Worm (Caenorhabditis elegans) whole organism, late embryonic: ENCODE data around the gene pmp-2.

Source experiments
- ceh-18 ChIP-seq: sonication (generic microtip); optimal IDR thresholded peaks from 2 replicates; lab custom pipeline; 2016; ENCODE audit warnings: missing genetic modification characterization, missing compliant biosample characterization
- nhr-11 ChIP-seq: fragments of 150-350 bp; optimal IDR thresholded peaks from 2 replicates; lab custom pipeline; 2014; ENCODE audit warnings: missing biosample characterization, missing genetic modification characterization
- ref-2 ChIP-seq: sonication (generic microtip); optimal IDR thresholded peaks from 2 replicates; lab custom pipeline; 2016; ENCODE audit warnings: missing genetic modification characterization, missing compliant biosample characterization
- zip-5 ChIP-seq: sonication (generic microtip); optimal IDR thresholded peaks from 2 replicates; lab custom pipeline; 2016; ENCODE audit warnings: missing genetic modification characterization, missing compliant biosample characterization

ce11 chrII:6838270-6838878 lies 49.2 kb downstream of the pmp-2 start:
- TF ChIP-seq ref-2 (tag; lab: Kevin White, UChicago), result no peak
- no peak for TF ChIP-seq zip-5 (tag; lab: Kevin White, UChicago)
- no peak for TF ChIP-seq ceh-18 (tag; lab: Kevin White, UChicago)
- no peak for TF ChIP-seq nhr-11
